Fruit fly (Drosophila melanogaster): ENCODE data around the gene CG32240.

The CG32240 gene

dm6 chr3L:4375675-4376366 lies 5.6 kb downstream of the CG32240 start (continued):
- TF ChIP-seq Sox102F (GFP tag; optimal IDR thresholded peaks at IDR 0.05): peak; percentile 40
- TF ChIP-seq hbn (GFP tag; IDR thresholded peaks at IDR 0.05; ENCODE audit: partially characterized antibody): no peak
- no peak for TF ChIP-seq rib (GFP tag; IDR thresholded peaks at IDR 0.05)
- TF ChIP-seq gcm2 (GFP tag; optimal IDR thresholded peaks at IDR 0.05): no peak
- TF ChIP-seq chif (GFP tag; optimal IDR thresholded peaks at IDR 0.05): no peak
- no peak for TF ChIP-seq HLH4C (GFP tag; IDR thresholded peaks at IDR 0.05; ENCODE audit: partially characterized antibody)
- TF ChIP-seq CG13123 (GFP tag; optimal IDR thresholded peaks at IDR 0.05): no peak
- TF ChIP-seq seq (GFP tag; IDR thresholded peaks at IDR 0.05): no peak
- no peak for TF ChIP-seq disco-r (GFP tag; optimal IDR thresholded peaks at IDR 0.05)
- no peak for TF ChIP-seq lola (GFP tag; optimal IDR thresholded peaks at IDR 0.05)
- TF ChIP-seq CG16815 (GFP tag; optimal IDR thresholded peaks at IDR 0.05): no peak
- peak; percentile 39 for TF ChIP-seq unpg (GFP tag; optimal IDR thresholded peaks at IDR 0.05)
- TF ChIP-seq klu (GFP tag; IDR thresholded peaks at IDR 0.05): no peak
- TF ChIP-seq CG6765 (GFP tag; optimal IDR thresholded peaks at IDR 0.05): no peak
- no peak for TF ChIP-seq CG17186 (GFP tag; optimal IDR thresholded peaks at IDR 0.05)
- TF ChIP-seq CG8924 (tag; optimal IDR thresholded peaks at IDR 0.05): no peak
- TF ChIP-seq Ravus (GFP tag; IDR thresholded peaks at IDR 0.05): no peak
- TF ChIP-seq CG3995 (GFP tag; optimal IDR thresholded peaks at IDR 0.05): no peak
- TF ChIP-seq CG15073 (GFP tag; optimal IDR thresholded peaks at IDR 0.05): no peak
- TF ChIP-seq Tbp (GFP tag; optimal IDR thresholded peaks at IDR 0.05): no peak
- no peak for TF ChIP-seq hb (GFP tag; IDR thresholded peaks at IDR 0.05; ENCODE audit: partially characterized antibody)
- TF ChIP-seq tio (GFP tag; optimal IDR thresholded peaks at IDR 0.05): no peak
- no peak for TF ChIP-seq CG5245 (GFP tag; optimal IDR thresholded peaks at IDR 0.05)
- no peak for TF ChIP-seq fd64A (GFP tag; optimal IDR thresholded peaks at IDR 0.05)
- no peak for TF ChIP-seq CG2678 (tag; optimal IDR thresholded peaks at IDR 0.05)
- TF ChIP-seq tgo (GFP tag; IDR thresholded peaks at IDR 0.05): peak; percentile 28; the same call in 1 of the 3 replicates
- no peak for TF ChIP-seq YL-1 (GFP tag; optimal IDR thresholded peaks at IDR 0.05)
- no peak for TF ChIP-seq ro (GFP tag; IDR thresholded peaks at IDR 0.05)
- no peak for TF ChIP-seq pnt (GFP tag; optimal IDR thresholded peaks at IDR 0.05)
- TF ChIP-seq crc (GFP tag; optimal IDR thresholded peaks at IDR 0.05): no peak
- no peak for TF ChIP-seq br (optimal IDR thresholded peaks at IDR 0.05)
- no peak for TF ChIP-seq CG4360 (GFP tag; IDR thresholded peaks at IDR 0.05)
- TF ChIP-seq hkb (optimal IDR thresholded peaks at IDR 0.05): no peak
- peak; percentile 50 for TF ChIP-seq hkb (GFP tag; IDR thresholded peaks at IDR 0.05)
- TF ChIP-seq CG10274 (GFP tag; optimal IDR thresholded peaks at IDR 0.05): no peak
- TF ChIP-seq mld (GFP tag; IDR thresholded peaks at IDR 0.05; ENCODE audit: partially characterized antibody): no peak
- no peak for TF ChIP-seq CG15514 (GFP tag; optimal IDR thresholded peaks at IDR 0.05)
- no peak for TF ChIP-seq wek (GFP tag; optimal IDR thresholded peaks at IDR 0.05)
- TF ChIP-seq row (GFP tag; IDR thresholded peaks at IDR 0.05): peak; percentile 58
- TF ChIP-seq CG13424 (tag; optimal IDR thresholded peaks at IDR 0.05): peak; percentile 38
- TF ChIP-seq ttk (GFP tag; IDR thresholded peaks at IDR 0.05): peak; percentile 44
- no peak for TF ChIP-seq dmrt11E (tag; optimal IDR thresholded peaks at IDR 0.05)
- TF ChIP-seq wor (GFP tag; IDR thresholded peaks at IDR 0.05): 0 out of 2 replicates have a peak, but pooled peaks have one; percentile 28
- no peak for TF ChIP-seq chm (GFP tag; IDR thresholded peaks at IDR 0.05)
- TF ChIP-seq CG3847 (GFP tag; IDR thresholded peaks at IDR 0.05): no peak
- TF ChIP-seq bsh (GFP tag; optimal IDR thresholded peaks at IDR 0.05): peak in 1 of 2 experiments; percentile 21
- no peak for TF ChIP-seq odd (GFP tag; optimal IDR thresholded peaks at IDR 0.05)
- TF ChIP-seq vvl (GFP tag; IDR thresholded peaks at IDR 0.05): peak; percentile 50; the same call in 1 of the 2 replicates
- TF ChIP-seq exex (tag; optimal IDR thresholded peaks at IDR 0.05): no peak
- peak; percentile 1 for TF ChIP-seq Asciz (GFP tag; optimal IDR thresholded peaks at IDR 0.05)

Measured in whole organism, embryonic.